1 fruit fly cellular context compared by ENCODE assay signal in genomic region chr3R:23605315-23605881, dm6.
TF ChIP-seq lines count a peak whose summit lies in the region.

Gene CG10184 (minus strand): TSS chr3R:23605495.

TF ChIP-seq in whole organism, embryonic, 481 proteins besides CTCF, POLR2A, EP300 and RAD21 (continued from another document):
- TF ChIP-seq ftz-f1 (GFP tag; optimal IDR thresholded peaks at IDR 0.05; lab: Kevin White, UChicago), result peak; percentile 6
- peak; percentile 29 to 33 for TF ChIP-seq Trl (optimal IDR thresholded peaks at IDR 0.05; lab: Kevin White, UChicago)
- TF ChIP-seq Trl (GFP tag; optimal IDR thresholded peaks at IDR 0.05; lab: Kevin White, UChicago), result no peak
- TF ChIP-seq dimm (GFP tag; IDR thresholded peaks at IDR 0.05; lab: Robert Waterston, UW), result no peak
- TF ChIP-seq CG17385 (GFP tag; optimal IDR thresholded peaks at IDR 0.05; lab: Kevin White, UChicago), result peak; percentile 25
- TF ChIP-seq CG34376 (GFP tag; optimal IDR thresholded peaks at IDR 0.05; lab: Kevin White, UChicago), result peak; percentile 1
- TF ChIP-seq dm (GFP tag; optimal IDR thresholded peaks at IDR 0.05; lab: Kevin White, UChicago), result no peak
- TF ChIP-seq NFAT (GFP tag; IDR thresholded peaks at IDR 0.05; lab: Robert Waterston, UW), result no peak
- no peak for TF ChIP-seq CG9876 (GFP tag; optimal IDR thresholded peaks at IDR 0.05; lab: Kevin White, UChicago)
- no peak for TF ChIP-seq danr (GFP tag; IDR thresholded peaks at IDR 0.05; lab: Robert Waterston, UW)
- peak in 1 of 2 experiments; percentile 49 for TF ChIP-seq Pdp1 (GFP tag; optimal IDR thresholded peaks at IDR 0.05; lab: Kevin White, UChicago)
- no peak for TF ChIP-seq HLHmδ (GFP tag; optimal IDR thresholded peaks at IDR 0.05; lab: Kevin White, UChicago)
